Worm (Caenorhabditis elegans): ENCODE results near the gene T07C12.10.

- TF ChIP-seq dao-5 (tag; optimal IDR thresholded peaks at IDR 0.05) (no peak), him-1 (tag; optimal IDR thresholded peaks at IDR 0.05) (no peak), W03F9.2 (tag; optimal IDR thresholded peaks at IDR 0.05) (no peak)
Measured at ce11 chrV:9987688-9988087, 27.4 kb upstream of the T07C12.10 start, which contains the start of gene C27H6.8.
